Worm (Caenorhabditis elegans): ENCODE data around the gene spn-4.

The spn-4 gene

DNA sequence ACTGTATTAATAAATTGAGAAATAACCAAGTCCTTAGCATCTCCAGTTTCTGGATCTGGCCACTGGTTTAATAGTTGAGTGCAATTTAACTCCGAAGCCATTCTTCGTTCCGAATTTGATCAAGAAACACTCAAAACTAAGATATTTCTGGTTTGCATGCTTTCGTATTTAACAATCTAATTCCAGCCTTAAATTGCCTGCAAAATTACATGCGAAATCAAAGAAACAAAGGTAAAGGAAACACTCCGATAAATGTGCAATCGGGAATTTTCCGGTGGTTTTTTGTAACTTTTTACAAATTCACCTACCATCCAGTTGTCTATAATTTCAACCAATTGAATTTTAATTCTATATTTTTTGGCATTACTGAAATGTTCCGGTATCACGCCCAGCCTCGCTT, 17.1 kb upstream of the spn-4 start, which contains the start of gene dmsr-10:
TSS of gene dmsr-10 (minus strand) at position 101 of the 400 bp plus-strand sequence.
- TF ChIP-seq elt-3 (tag; optimal IDR thresholded peaks at IDR 0.05) (no peak), isw-1 (GFP tag; IDR thresholded peaks at IDR 0.05) (no peak), fkh-10 (GFP tag; optimal IDR thresholded peaks at IDR 0.05) (no peak), efl-1 (optimal IDR thresholded peaks at IDR 0.05) (no peak), efl-1 (GFP tag; optimal IDR thresholded peaks at IDR 0.05 in 1 of 2) (peak in 1 of 2 experiments; percentile 71), nhr-12 (tag; optimal IDR thresholded peaks at IDR 0.05) (no peak), C34B4.2 (tag; optimal IDR thresholded peaks at IDR 0.05) (no peak)

DNA sequence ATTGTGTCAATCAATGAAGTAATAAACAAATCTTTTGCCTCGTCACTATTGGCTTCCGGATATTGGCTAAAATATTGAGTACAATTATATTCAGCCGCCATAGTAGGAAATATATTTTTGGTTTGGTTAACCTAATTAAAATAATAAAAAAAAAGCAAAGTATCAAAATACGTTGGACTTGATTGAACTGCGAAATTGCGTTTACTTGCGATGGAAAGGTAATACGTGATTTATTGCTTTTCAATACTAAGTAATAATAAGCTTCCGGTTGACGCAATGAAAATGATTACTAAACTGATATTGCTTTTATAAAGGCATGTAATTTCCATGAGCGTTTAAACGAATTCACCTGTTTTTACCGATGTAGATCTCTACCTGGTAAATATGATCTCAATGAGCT, 14.9 kb upstream of the spn-4 start, which contains the start of gene dmsr-9:
TSS of gene dmsr-9 (minus strand) at position 101 of the 400 bp plus-strand sequence.
- TF ChIP-seq fkh-8 (tag; optimal IDR thresholded peaks at IDR 0.05) (peak; percentile 30), efl-3 (GFP tag; optimal IDR thresholded peaks at IDR 0.05) (no peak), vab-15 (tag; optimal IDR thresholded peaks at IDR 0.05) (no peak)

DNA sequence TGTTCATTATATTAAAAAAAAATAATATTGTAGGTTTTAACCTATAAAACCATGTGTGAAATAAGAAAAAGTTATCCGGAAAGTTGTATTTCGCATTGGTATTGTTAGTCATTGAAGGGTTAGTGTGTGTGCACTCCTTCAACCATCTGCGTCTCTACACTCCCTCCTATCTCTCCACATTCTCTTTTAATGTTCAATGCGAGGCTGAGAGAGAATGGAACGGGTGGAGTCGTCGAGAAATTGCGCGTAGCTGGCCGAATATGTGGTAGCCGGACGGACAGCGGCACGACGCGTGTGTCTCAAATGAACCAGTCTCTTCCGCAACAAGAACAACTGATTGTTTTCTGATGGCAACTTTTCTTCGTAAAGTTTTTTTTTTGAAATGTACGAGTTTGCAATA, 12.2 kb upstream of the spn-4 start:
- no peak for TF ChIP-seq ceh-90 (tag; optimal IDR thresholded peaks at IDR 0.05)
- TF ChIP-seq F16B12.6 (tag; optimal IDR thresholded peaks at IDR 0.05): no peak
- no peak for TF ChIP-seq nhr-90 (tag; optimal IDR thresholded peaks at IDR 0.05; ENCODE audit: poor library complexity)
- no peak for TF ChIP-seq sox-4 (tag; optimal IDR thresholded peaks at IDR 0.05)
- no peak for TF ChIP-seq lir-3 (tag; optimal IDR thresholded peaks at IDR 0.05; ENCODE audit: poor library complexity)
- TF ChIP-seq mab-9 (GFP tag; IDR thresholded peaks at IDR 0.05): no peak
- no peak for TF ChIP-seq fos-1 (tag; optimal IDR thresholded peaks at IDR 0.05)
- TF ChIP-seq ceh-8 (GFP tag; optimal IDR thresholded peaks at IDR 0.05): no peak
- no peak for TF ChIP-seq irx-1 (tag; optimal IDR thresholded peaks at IDR 0.05)
- peak in 1 of 3 experiments; percentile 4 for TF ChIP-seq dpl-1 (GFP tag; optimal IDR thresholded peaks at IDR 0.05)
- TF ChIP-seq nhr-77 (tag; optimal IDR thresholded peaks at IDR 0.05): no peak
- no peak for TF ChIP-seq isw-1 (GFP tag; IDR thresholded peaks at IDR 0.05)
- TF ChIP-seq sptf-1 (tag; optimal IDR thresholded peaks at IDR 0.05): no peak
- TF ChIP-seq tlp-1 (tag; optimal IDR thresholded peaks at IDR 0.05): no peak
- TF ChIP-seq nhr-85 (tag): peak; percentile 16
- TF ChIP-seq ceh-82 (tag; optimal IDR thresholded peaks at IDR 0.05): peak in 2 of 3 experiments; percentile 3 to 33
- TF ChIP-seq blmp-1 (tag; optimal IDR thresholded peaks at IDR 0.05): peak; percentile 57
- TF ChIP-seq Y116A8C.19 (tag; optimal IDR thresholded peaks at IDR 0.05; ENCODE audit: borderline replicate concordance): no peak
- no peak for TF ChIP-seq pqm-1 (tag; optimal IDR thresholded peaks at IDR 0.05)
- no peak for TF ChIP-seq ceh-63 (GFP tag; optimal IDR thresholded peaks at IDR 0.05)
- no peak for TF ChIP-seq C04F5.9 (tag; optimal IDR thresholded peaks at IDR 0.05)
- TF ChIP-seq aha-1 (tag; optimal IDR thresholded peaks at IDR 0.05): no peak
- no peak for TF ChIP-seq sup-37 (GFP tag; optimal IDR thresholded peaks at IDR 0.05)
- TF ChIP-seq mep-1 (tag; optimal IDR thresholded peaks at IDR 0.05): peak; percentile 68
- TF ChIP-seq lin-14 (GFP tag; optimal IDR thresholded peaks at IDR 0.05): peak; percentile 91
- no peak for TF ChIP-seq ceh-88 (GFP tag; IDR thresholded peaks at IDR 0.05)
- TF ChIP-seq ama-1 (optimal IDR thresholded peaks at IDR 0.05): no peak
- TF ChIP-seq tbx-2 (tag; optimal IDR thresholded peaks at IDR 0.05): no peak
- TF ChIP-seq zip-4 (GFP tag; optimal IDR thresholded peaks at IDR 0.05): no peak
- no peak for TF ChIP-seq hlh-17 (GFP tag; optimal IDR thresholded peaks at IDR 0.05; ENCODE audit: borderline replicate concordance)
- no peak for TF ChIP-seq zag-1 (tag; optimal IDR thresholded peaks at IDR 0.05)
- TF ChIP-seq lsy-2 (tag; optimal IDR thresholded peaks at IDR 0.05): peak; percentile 3 to 13
- TF ChIP-seq rnt-1 (tag; optimal IDR thresholded peaks at IDR 0.05): peak; percentile 34
- TF ChIP-seq nhr-20 (tag; optimal IDR thresholded peaks at IDR 0.05): peak; percentile 22
- TF ChIP-seq unc-86 (tag; optimal IDR thresholded peaks at IDR 0.05): peak; percentile 12
- TF ChIP-seq unc-98 (GFP tag; IDR thresholded peaks at IDR 0.05): no peak
- TF ChIP-seq jun-1 (tag; optimal IDR thresholded peaks at IDR 0.05): no peak
- no peak for TF ChIP-seq lin-39 (tag; optimal IDR thresholded peaks at IDR 0.05)
- no peak for TF ChIP-seq egl-13 (tag; optimal IDR thresholded peaks at IDR 0.05)
- peak; percentile 6 for TF ChIP-seq xbp-1 (tag; optimal IDR thresholded peaks at IDR 0.05)
- no peak for TF ChIP-seq hlh-4 (tag; optimal IDR thresholded peaks at IDR 0.05)
- no peak for TF ChIP-seq efl-3 (GFP tag; optimal IDR thresholded peaks at IDR 0.05)
- no peak for TF ChIP-seq lin-15B (tag; optimal IDR thresholded peaks at IDR 0.05)
